Fruit fly (Drosophila melanogaster) whole organism, embryonic: ENCODE data around the gene Ldaf1.

Source experiments
- Abd-B ChIP-seq: fragments of 200-800 bp; sonication (Bioruptor generic); optimal IDR thresholded peaks from 2 replicates; lab custom pipeline; 2018; ENCODE audit warnings: missing biosample characterization, mild to moderate bottlenecking, missing genetic modification characterization, moderate library complexity
- B-H1 ChIP-seq: fragments of 200-800 bp; sonication (Bioruptor generic); IDR thresholded peaks from 3 replicates; pipeline ENCODE4 v1.3.6; 2022; ENCODE audit warnings: missing biosample characterization, missing genetic modification characterization
- Bteb2 ChIP-seq: fragments of 200-800 bp; sonication (Bioruptor generic); optimal IDR thresholded peaks from 2 replicates; lab custom pipeline; 2016; ENCODE audit warnings: missing biosample characterization, missing genetic modification characterization
- C15 ChIP-seq: fragments of 200-800 bp; sonication (Bioruptor generic); IDR thresholded peaks from 3 replicates; pipeline ENCODE4 v1.3.6; 2022; ENCODE audit warnings: missing biosample characterization, missing genetic modification characterization
- CG11456 ChIP-seq: fragments of 200-800 bp; sonication (Bioruptor generic); IDR thresholded peaks from 3 replicates; pipeline ENCODE4 v1.3.6; 2022; ENCODE audit warnings: missing biosample characterization, missing genetic modification characterization
- CG12155 ChIP-seq: fragments of 200-800 bp; sonication (Bioruptor generic); optimal IDR thresholded peaks from 3 replicates; lab custom pipeline; 2016; ENCODE audit warnings: missing biosample characterization, missing genetic modification characterization
- CG14441 ChIP-seq: fragments of 200-800 bp; sonication (Bioruptor generic); IDR thresholded peaks from 2 replicates; pipeline ENCODE4 v1.3.6; 2022; ENCODE audit warnings: missing biosample characterization, missing genetic modification characterization
- CG15601 ChIP-seq: fragments of 200-800 bp; sonication (Bioruptor generic); optimal IDR thresholded peaks from 3 replicates; lab custom pipeline; 2019; ENCODE audit warnings: missing biosample characterization, mild to moderate bottlenecking, missing genetic modification characterization, moderate library complexity
- CG1647 ChIP-seq: fragments of 200-800 bp; sonication (Bioruptor generic); optimal IDR thresholded peaks from 3 replicates; lab custom pipeline; 2016; ENCODE audit warnings: missing biosample characterization, missing genetic modification characterization
- CG2678 ChIP-seq: fragments of 200-800 bp; sonication (Bioruptor generic); optimal IDR thresholded peaks from 3 replicates; lab custom pipeline; 2019; ENCODE audit warnings: missing biosample characterization, mild to moderate bottlenecking, missing genetic modification characterization, moderate library complexity
- CG30403 ChIP-seq: fragments of 200-800 bp; sonication (Bioruptor generic); optimal IDR thresholded peaks from 3 replicates; lab custom pipeline; 2016; ENCODE audit warnings: missing biosample characterization, missing genetic modification characterization
- CG3281 ChIP-seq: fragments of 200-800 bp; sonication (Bioruptor generic); optimal IDR thresholded peaks from 3 replicates; lab custom pipeline; 2017; ENCODE audit warnings: missing biosample characterization, mild to moderate bottlenecking, missing genetic modification characterization
- CG4360 ChIP-seq: fragments of 200-800 bp; sonication (Bioruptor generic); IDR thresholded peaks from 2 replicates; pipeline ENCODE4 v1.3.6; 2022; ENCODE audit warnings: missing biosample characterization, missing genetic modification characterization
- CG6765 ChIP-seq: fragments of 200-800 bp; sonication (Bioruptor generic); optimal IDR thresholded peaks from 3 replicates; lab custom pipeline; 2017; ENCODE audit warnings: missing biosample characterization, mild to moderate bottlenecking, missing genetic modification characterization
- CG7745 ChIP-seq: fragments of 200-800 bp; sonication (Bioruptor generic); optimal IDR thresholded peaks from 2 replicates; lab custom pipeline; 2018; ENCODE audit warnings: missing biosample characterization, mild to moderate bottlenecking, missing genetic modification characterization, moderate library complexity
- CG7928 ChIP-seq: fragments of 200-800 bp; sonication (Bioruptor generic); optimal IDR thresholded peaks from 2 replicates; lab custom pipeline; 2017; ENCODE audit warnings: missing biosample characterization, mild to moderate bottlenecking, missing genetic modification characterization
- CG8478 ChIP-seq: fragments of >200 bp; optimal IDR thresholded peaks from 2 replicates; lab custom pipeline; 2018
- CG8924 ChIP-seq: fragments of 200-800 bp; optimal IDR thresholded peaks from 3 replicates; lab custom pipeline; 2019; ENCODE audit warnings: missing biosample characterization, mild to moderate bottlenecking, missing genetic modification characterization, moderate library complexity
- Dbx ChIP-seq: fragments of 200-800 bp; sonication (Bioruptor generic); IDR thresholded peaks from 3 replicates; pipeline ENCODE4 v1.3.6; 2022; ENCODE audit warnings: missing biosample characterization, missing genetic modification characterization
- Dref ChIP-seq: fragments of 200-800 bp; sonication (Bioruptor generic); IDR thresholded peaks from 2 replicates; pipeline ENCODE4 v1.3.6; 2022; ENCODE audit warnings: missing biosample characterization, missing genetic modification characterization
- Drgx ChIP-seq: fragments of 200-800 bp; sonication (Bioruptor generic); IDR thresholded peaks from 2 replicates; pipeline ENCODE4 v1.3.6; 2022; ENCODE audit warnings: missing biosample characterization, missing genetic modification characterization
- GATAe ChIP-seq: fragments of 200-800 bp; sonication (Bioruptor generic); conservative IDR thresholded peaks from 2 replicates; pipeline ENCODE4 v1.3.6; 2022; ENCODE audit warnings: missing biosample characterization, missing genetic modification characterization
- Gsc ChIP-seq: fragments of 200-800 bp; sonication (Bioruptor generic); IDR thresholded peaks from 2 replicates; pipeline ENCODE4 v1.3.6; 2022; ENCODE audit warnings: missing biosample characterization, missing genetic modification characterization
- HHEX ChIP-seq: fragments of 200-800 bp; sonication (Bioruptor generic); optimal IDR thresholded peaks from 3 replicates; lab custom pipeline; 2017; ENCODE audit warnings: missing biosample characterization, mild to moderate bottlenecking, missing genetic modification characterization, missing genetic modification reagents
- HLH4C ChIP-seq: fragments of 200-800 bp; sonication (Bioruptor generic); IDR thresholded peaks from 3 replicates; pipeline ENCODE4 v1.3.6; 2022; ENCODE audit warnings: missing biosample characterization, missing genetic modification characterization; ENCODE audit not compliant: partially characterized antibody
- MTF-1 ChIP-seq: fragments of 200-800 bp; sonication (Bioruptor generic); optimal IDR thresholded peaks from 2 replicates; lab custom pipeline; 2018; ENCODE audit warnings: missing biosample characterization, mild to moderate bottlenecking, missing genetic modification characterization, borderline replicate concordance
- NC2α ChIP-seq: fragments of 200-800 bp; sonication (Bioruptor generic); optimal IDR thresholded peaks from 2 replicates; lab custom pipeline; 2016; ENCODE audit warnings: missing biosample characterization, missing genetic modification characterization
- NfI ChIP-seq: fragments of 200-800 bp; sonication (Bioruptor generic); optimal IDR thresholded peaks from 3 replicates; lab custom pipeline; 2018; ENCODE audit warnings: missing biosample characterization, mild to moderate bottlenecking, missing genetic modification characterization, moderate library complexity
- Ptx1 ChIP-seq: fragments of 200-800 bp; sonication (Bioruptor generic); IDR thresholded peaks from 2 replicates; pipeline ENCODE4 v1.3.6; 2022; ENCODE audit warnings: missing biosample characterization, missing genetic modification characterization
- Rfx ChIP-seq: fragments of 200-800 bp; sonication (Bioruptor generic); IDR thresholded peaks from 2 replicates; pipeline ENCODE4 v1.3.6; 2022; ENCODE audit warnings: missing biosample characterization, missing genetic modification characterization
- YL-1 ChIP-seq: fragments of 200-800 bp; sonication (Bioruptor generic); optimal IDR thresholded peaks from 3 replicates; lab custom pipeline; 2017; ENCODE audit warnings: missing biosample characterization, mild to moderate bottlenecking, missing genetic modification characterization
- abd-A ChIP-seq: fragments of 200-800 bp; sonication (Bioruptor generic); optimal IDR thresholded peaks from 3 replicates; lab custom pipeline; 2019; ENCODE audit warnings: missing biosample characterization, mild to moderate bottlenecking, missing genetic modification characterization, moderate library complexity
- chinmo ChIP-seq: fragments of 200-800 bp; sonication (Bioruptor generic); IDR thresholded peaks from 4 replicates; pipeline ENCODE4 v1.3.6; 2022; ENCODE audit warnings: missing biosample characterization, missing genetic modification characterization; ENCODE audit not compliant: partially characterized antibody
- crc ChIP-seq: fragments of 200-800 bp; sonication (Bioruptor generic); optimal IDR thresholded peaks from 2 replicates; lab custom pipeline; 2016; ENCODE audit warnings: missing biosample characterization, missing genetic modification characterization
- crp ChIP-seq, 2 experiments: fragments of 200-800 bp; sonication (Bioruptor generic); optimal IDR thresholded peaks; 2 replicates in 1 of 2; 3 replicates in 1 of 2; lab custom pipeline; 2017; ENCODE audit warnings: missing biosample characterization in 2 of 2, missing genetic modification characterization in 2 of 2, mild to moderate bottlenecking in 1 of 2, moderate library complexity in 1 of 2
- emc ChIP-seq: fragments of 200-800 bp; sonication (Bioruptor generic); optimal IDR thresholded peaks from 2 replicates; lab custom pipeline; 2016; ENCODE audit warnings: missing biosample characterization, missing genetic modification characterization
- ewg ChIP-seq: fragments of 200-800 bp; sonication (Bioruptor generic); optimal IDR thresholded peaks from 3 replicates; lab custom pipeline; 2017; ENCODE audit warnings: mild to moderate bottlenecking, missing biosample characterization, missing genetic modification reagents, missing genetic modification characterization
- grn ChIP-seq: fragments of 200-800 bp; sonication (Bioruptor generic); optimal IDR thresholded peaks from 3 replicates; lab custom pipeline; 2017; ENCODE audit warnings: missing biosample characterization, missing genetic modification characterization
- ind ChIP-seq: fragments of 200-800 bp; sonication (Bioruptor generic); optimal IDR thresholded peaks from 3 replicates; lab custom pipeline; 2016; ENCODE audit warnings: missing biosample characterization, missing genetic modification characterization
- insv ChIP-seq, 2 experiments: fragments of 200-800 bp; sonication (Bioruptor generic); optimal IDR thresholded peaks; 3 replicates each; lab custom pipeline; 2016 to 2018; ENCODE audit warnings: missing biosample characterization in 2 of 2, missing genetic modification characterization in 2 of 2
- lilli ChIP-seq: fragments of 200-800 bp; sonication (Bioruptor generic); optimal IDR thresholded peaks from 3 replicates; lab custom pipeline; 2016; ENCODE audit warnings: missing biosample characterization, missing genetic modification characterization
- maf-S ChIP-seq: fragments of 200-800 bp; sonication (Bioruptor generic); optimal IDR thresholded peaks from 2 replicates; lab custom pipeline; 2016; ENCODE audit warnings: missing biosample characterization, missing genetic modification characterization
- mam ChIP-seq: fragments of 200-800 bp; sonication (Bioruptor generic); optimal IDR thresholded peaks from 3 replicates; lab custom pipeline; 2016; ENCODE audit warnings: missing biosample characterization, missing genetic modification characterization
- odd ChIP-seq: fragments of 200-800 bp; sonication (Bioruptor generic); optimal IDR thresholded peaks from 2 replicates; lab custom pipeline; 2017; ENCODE audit warnings: missing biosample characterization, mild to moderate bottlenecking, missing genetic modification characterization
- org-1 ChIP-seq: fragments of 200-800 bp; sonication (Bioruptor generic); optimal IDR thresholded peaks from 2 replicates; lab custom pipeline; 2017; ENCODE audit warnings: missing biosample characterization, missing genetic modification characterization
- pan ChIP-seq, 4 experiments: fragments of >200 bp in 3 of 4; fragments of 200-800 bp in 1 of 4; sonication (Bioruptor generic) in 1 of 4; optimal IDR thresholded peaks in 3 of 4; IDR thresholded peaks in 1 of 4; 2 replicates each; pipeline versions ENCODE4 v1.3.6 to Lab custom; 2017 to 2022; ENCODE audit warnings: missing biosample characterization in 2 of 4, missing genetic modification characterization in 2 of 4, mixed read lengths in 1 of 4
- ranshi ChIP-seq: fragments of 200-800 bp; sonication (Bioruptor generic); IDR thresholded peaks from 2 replicates; pipeline ENCODE4 v1.3.6; 2022; ENCODE audit warnings: missing biosample characterization, missing genetic modification characterization
- tgo ChIP-seq: fragments of 200-800 bp; sonication (Bioruptor generic); IDR thresholded peaks from 3 replicates; pipeline ENCODE4 v1.3.6; 2022; ENCODE audit warnings: missing biosample characterization, missing genetic modification characterization
- tio ChIP-seq: fragments of 200-800 bp; sonication (Bioruptor generic); optimal IDR thresholded peaks from 2 replicates; lab custom pipeline; 2017; ENCODE audit warnings: missing biosample characterization, missing genetic modification characterization, inconsistent platforms
- z ChIP-seq: fragments of 200-800 bp; sonication (Bioruptor generic); IDR thresholded peaks from 3 replicates; pipeline ENCODE4 v1.3.6; 2022; ENCODE audit warnings: missing biosample characterization, missing genetic modification characterization
- zen2 ChIP-seq: fragments of 200-800 bp; sonication (Bioruptor generic); IDR thresholded peaks from 3 replicates; pipeline ENCODE4 v1.3.6; 2022; ENCODE audit warnings: missing biosample characterization, missing genetic modification characterization; ENCODE audit not compliant: partially characterized antibody

Gene Ldaf1

DNA sequence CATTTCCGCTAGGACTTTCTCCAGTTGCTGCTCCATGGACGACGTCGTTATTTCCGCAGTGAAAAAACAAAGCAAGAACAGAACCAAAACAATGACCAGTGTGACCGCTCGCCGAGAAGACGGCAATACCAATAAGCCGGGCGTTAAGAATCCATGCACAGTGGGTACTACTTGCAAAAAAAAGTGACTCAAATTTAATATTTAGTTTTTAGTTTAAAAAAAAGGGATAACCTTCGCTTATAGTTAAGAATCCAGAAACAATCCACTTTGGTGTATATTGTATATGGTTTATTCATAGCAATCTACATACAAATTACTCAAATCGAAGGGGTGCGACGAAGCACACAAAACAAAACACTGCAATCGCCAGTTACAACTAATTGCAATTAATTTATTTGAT lies 42.8 kb downstream of the Ldaf1 start, which contains the start of gene Lamtor5:
Gene Lamtor5 (minus strand): TSS at position 105 of the 400 bp plus-strand sequence.
- no peak for TF ChIP-seq CG15601 (tag; lab: Kevin White, UChicago)
- no peak for TF ChIP-seq maf-S
- peak; percentile 23 for TF ChIP-seq ind
- TF ChIP-seq z, result no peak
- no peak for TF ChIP-seq CG4360 (GFP tag; lab: Robert Waterston, UW)
- no peak for TF ChIP-seq crc
- TF ChIP-seq CG7928, result no peak
- TF ChIP-seq lilli, result peak; percentile 60
- TF ChIP-seq ewg (GFP tag; lab: Kevin White, UChicago), result no peak
- peak; percentile 37 for TF ChIP-seq CG30403
- no peak for TF ChIP-seq chinmo (GFP tag; lab: Robert Waterston, UW)
- TF ChIP-seq YL-1, result peak; percentile 39
- 0 out of 2 replicates have a peak, but pooled peaks have one; percentile 14 for TF ChIP-seq ranshi (GFP tag; lab: Robert Waterston, UW)
- peak; percentile 21; the same call in 1 of the 3 replicates for TF ChIP-seq B-H1 (GFP tag; lab: Robert Waterston, UW)
- peak; percentile 32 for TF ChIP-seq NfI (GFP tag; lab: Kevin White, UChicago)
- no peak for TF ChIP-seq CG1647
- no peak for TF ChIP-seq pan (optimal IDR thresholded peaks at IDR 0.05; lab: Kevin White, UChicago)
- peak in 1 of 2 experiments; percentile 34 for TF ChIP-seq pan (GFP tag; optimal IDR thresholded peaks at IDR 0.05 in 1 of 2, IDR thresholded peaks at IDR 0.05 in 1 of 2)
- TF ChIP-seq Dref (GFP tag; lab: Robert Waterston, UW), result no peak
- TF ChIP-seq emc (GFP tag; lab: Kevin White, UChicago), result no peak
- TF ChIP-seq CG14441 (GFP tag; lab: Robert Waterston, UW), result no peak
- TF ChIP-seq tio (GFP tag; lab: Kevin White, UChicago), result no peak
- no peak for TF ChIP-seq Abd-B (GFP tag; lab: Kevin White, UChicago)
- TF ChIP-seq CG6765 (GFP tag; lab: Kevin White, UChicago), result no peak
- TF ChIP-seq NC2α (GFP tag; lab: Kevin White, UChicago), result no peak
- no peak for TF ChIP-seq Bteb2 (GFP tag; lab: Kevin White, UChicago)
- peak; percentile 54 for TF ChIP-seq CG2678
- TF ChIP-seq mam (GFP tag; lab: Kevin White, UChicago), result peak; percentile 43
- no peak for TF ChIP-seq Gsc (GFP tag; lab: Robert Waterston, UW)
- no peak for TF ChIP-seq grn (GFP tag; lab: Kevin White, UChicago)
- TF ChIP-seq crp (GFP tag; optimal IDR thresholded peaks at IDR 0.05; lab: Kevin White, UChicago), result no peak
- TF ChIP-seq Drgx (GFP tag; lab: Robert Waterston, UW), result peak; percentile 19; the same call in 1 of the 2 replicates
- no peak for TF ChIP-seq GATAe (GFP tag; lab: Robert Waterston, UW)
- TF ChIP-seq abd-A (tag; lab: Kevin White, UChicago), result no peak
- peak; percentile 42 for TF ChIP-seq HHEX
- TF ChIP-seq MTF-1 (GFP tag; lab: Kevin White, UChicago), result no peak
- TF ChIP-seq zen2 (GFP tag; lab: Robert Waterston, UW), result no peak
- TF ChIP-seq tgo (GFP tag; lab: Robert Waterston, UW), result peak; percentile 33; the same call in 1 of the 3 replicates
- no peak for TF ChIP-seq CG7745 (tag; lab: Kevin White, UChicago)
- TF ChIP-seq odd (GFP tag; lab: Kevin White, UChicago), result no peak
- 0 out of 3 replicates have a peak, but pooled peaks have one; percentile 34 for TF ChIP-seq Dbx (GFP tag; lab: Robert Waterston, UW)
- TF ChIP-seq Ptx1 (GFP tag; lab: Robert Waterston, UW), result no peak
- peak in 1 of 2 experiments; percentile 8 for TF ChIP-seq insv (GFP tag; optimal IDR thresholded peaks at IDR 0.05; lab: Kevin White, UChicago)
- TF ChIP-seq C15, result no peak
- peak; percentile 37 for TF ChIP-seq CG3281 (GFP tag; lab: Kevin White, UChicago)
- TF ChIP-seq HLH4C (GFP tag; lab: Robert Waterston, UW), result peak; percentile 28; the same call in 1 of the 3 replicates
- TF ChIP-seq CG12155, result peak; percentile 20
- 0 out of 3 replicates have a peak, but pooled peaks have one; percentile 33 for TF ChIP-seq CG11456
- no peak for TF ChIP-seq org-1 (GFP tag; lab: Kevin White, UChicago)
- peak; percentile 78 for TF ChIP-seq Rfx (GFP tag; lab: Robert Waterston, UW)
- no peak for TF ChIP-seq CG8478 (lab: Kevin White, UChicago)
- TF ChIP-seq CG8924 (tag; lab: Kevin White, UChicago), result peak; percentile 23
